Fruit fly (Drosophila melanogaster): ENCODE measurements around the gene CG14079.

Gene CG14079

DNA sequence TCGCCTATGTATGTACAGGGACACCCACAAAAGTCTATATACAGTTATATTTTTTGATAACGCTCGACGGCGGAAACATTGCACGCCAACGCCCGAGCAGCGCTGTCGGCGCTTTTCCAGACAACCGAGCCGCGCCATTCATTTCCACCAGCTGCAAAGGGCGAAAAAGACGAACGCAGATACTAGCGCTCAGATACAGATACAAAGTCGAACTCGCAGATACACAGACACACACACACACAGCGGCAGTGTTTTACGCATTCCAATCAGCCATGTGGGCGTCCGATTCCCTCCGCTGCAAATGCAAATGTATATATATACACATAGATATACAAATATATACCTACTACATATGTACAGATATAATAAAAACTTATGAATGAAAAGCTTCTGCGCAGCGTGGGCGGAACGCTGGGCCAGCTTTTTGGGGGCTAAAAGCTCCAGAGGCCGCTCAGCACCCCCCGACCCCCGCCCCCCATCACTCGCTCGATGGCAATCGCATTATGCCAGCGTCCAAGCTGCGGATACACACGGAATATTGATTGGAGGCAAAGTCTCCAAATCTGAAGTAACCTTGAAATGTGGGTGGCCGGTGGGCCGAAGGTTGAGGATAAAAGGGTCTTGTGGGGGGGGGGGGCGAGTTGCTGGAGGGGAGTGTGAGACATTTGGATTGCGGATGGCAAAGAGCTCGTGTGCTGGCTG, 6.2 kb upstream of the CG14079 start:
- TF ChIP-seq noc (tag; optimal IDR thresholded peaks at IDR 0.05) = no peak

- no peak for TF ChIP-seq noc (tag; optimal IDR thresholded peaks at IDR 0.05)
Measured at dm6 chr3L:19092125-19093058, 5.4 kb upstream of the CG14079 start, which contains the start of gene MESR6. TSS of gene MESR6 (plus strand) at chr3L:19092670.

dm6 chr3L:19096032-19096431, 1.8 kb upstream of the CG14079 start, which contains the start of gene CNPYb:
TSS of gene CNPYb (minus strand) at chr3L:19096217.
- TF ChIP-seq noc (tag; optimal IDR thresholded peaks at IDR 0.05) = no peak

dm6 chr3L:19097102-19097501, 697 bp upstream of the CG14079 start:
- no peak for TF ChIP-seq noc (tag; optimal IDR thresholded peaks at IDR 0.05)

DNA sequence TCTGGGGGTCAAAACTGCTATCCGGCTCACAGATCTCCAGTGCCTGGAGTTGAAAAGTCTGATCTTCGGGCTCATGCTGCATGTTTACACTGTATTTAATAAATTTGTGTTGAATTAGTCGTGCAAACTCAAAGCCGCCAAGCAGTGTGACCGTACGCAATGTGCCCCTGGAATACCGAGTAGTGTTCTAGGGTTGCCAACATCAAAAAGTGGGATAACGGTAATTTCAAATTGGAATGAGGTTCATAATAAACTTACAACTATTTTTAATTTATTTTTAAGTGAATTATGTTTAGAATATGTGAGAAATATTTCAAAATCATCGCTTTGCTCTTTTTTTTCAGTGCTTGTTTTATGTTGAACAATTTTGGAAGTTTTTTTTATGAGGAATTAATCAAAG, 2.4 kb downstream of the CG14079 start, which contains the start of gene Gem2:
Gene Gem2 (minus strand): TSS at position 176 of the 400 bp plus-strand sequence.
- no peak for TF ChIP-seq noc (tag; optimal IDR thresholded peaks at IDR 0.05)

- no peak for TF ChIP-seq noc (tag; optimal IDR thresholded peaks at IDR 0.05)
Measured at dm6 chr3L:19129565-19129964, 31.8 kb downstream of the CG14079 start, which contains the start of gene Spn75F. TSS of gene Spn75F (minus strand) at chr3L:19129665.

DNA sequence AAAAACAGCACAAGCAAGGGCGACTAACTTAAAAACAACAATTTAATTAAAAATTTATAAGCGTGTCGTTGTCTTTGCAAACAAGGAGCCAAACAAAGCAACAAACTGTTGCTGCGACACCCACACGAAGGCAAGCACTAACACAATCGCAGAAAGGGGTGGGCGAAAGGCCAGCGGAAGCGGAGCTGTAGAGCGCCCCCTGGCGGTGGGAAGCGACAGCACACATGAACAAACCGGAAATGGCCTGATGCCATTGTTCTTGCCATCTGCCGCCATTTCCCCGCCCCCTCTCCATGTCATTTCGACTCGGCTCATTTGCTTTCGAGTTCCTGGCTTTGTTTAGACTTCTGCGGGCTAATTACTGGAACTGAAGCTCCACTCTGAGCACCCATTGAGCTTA, 34.8 kb downstream of the CG14079 start:
- TF ChIP-seq noc (tag; optimal IDR thresholded peaks at IDR 0.05) = no peak

- no peak for TF ChIP-seq noc (tag; optimal IDR thresholded peaks at IDR 0.05)
Measured at dm6 chr3L:19138925-19139503, 41.2 kb downstream of the CG14079 start, which contains the start of gene CG14082. TSS of gene CG14082 (minus strand) at chr3L:19138975.

DNA sequence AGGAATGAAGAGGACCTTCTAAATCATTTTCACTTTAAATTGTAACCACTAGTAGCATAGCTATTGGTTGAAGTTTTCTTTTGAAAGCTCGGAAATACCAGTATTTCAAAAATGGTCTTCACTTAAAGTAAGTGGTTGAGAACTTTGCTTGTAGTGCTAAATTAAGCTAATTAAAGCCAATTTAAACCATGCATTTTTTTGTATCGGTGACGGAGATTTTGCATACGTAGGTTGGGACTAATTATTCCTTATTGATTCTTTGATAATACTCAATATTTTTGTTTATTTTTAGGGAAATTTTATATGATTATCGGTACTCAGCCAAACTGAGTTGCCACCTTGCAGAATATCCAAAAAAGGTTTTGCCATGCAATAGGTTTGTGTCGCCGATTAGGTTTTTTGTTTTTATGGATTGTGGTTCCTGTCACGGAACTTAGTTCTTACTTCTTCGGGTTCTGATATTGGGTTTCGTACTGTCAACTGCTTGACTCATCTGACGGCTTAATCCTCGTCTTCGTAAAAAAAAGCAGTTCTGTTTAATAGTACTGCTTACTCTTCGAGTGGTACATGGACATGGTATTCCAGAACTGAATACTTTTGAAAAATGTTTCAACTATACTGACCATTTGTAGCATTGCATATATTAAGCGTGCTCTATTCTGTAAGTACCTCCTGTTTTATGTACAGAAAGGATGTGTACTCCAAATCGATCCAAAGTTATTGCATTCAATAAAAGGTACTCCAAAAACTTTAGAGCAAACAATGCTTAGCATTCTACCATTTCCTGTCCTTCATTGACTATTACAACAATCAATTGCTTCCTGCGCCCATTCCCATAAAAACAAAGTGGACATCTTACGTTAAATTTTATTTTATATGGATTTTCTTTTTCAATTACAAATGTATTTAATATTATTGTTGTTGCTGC, 42.5 kb downstream of the CG14079 start:
- TF ChIP-seq noc (tag; optimal IDR thresholded peaks at IDR 0.05) = no peak

dm6 chr3L:19142587-19142986, 44.8 kb downstream of the CG14079 start:
- no peak for TF ChIP-seq noc (tag; optimal IDR thresholded peaks at IDR 0.05)

- TF ChIP-seq noc (tag; optimal IDR thresholded peaks at IDR 0.05) = no peak
Measured at dm6 chr3L:19143940-19144571, 46.3 kb downstream of the CG14079 start.

DNA sequence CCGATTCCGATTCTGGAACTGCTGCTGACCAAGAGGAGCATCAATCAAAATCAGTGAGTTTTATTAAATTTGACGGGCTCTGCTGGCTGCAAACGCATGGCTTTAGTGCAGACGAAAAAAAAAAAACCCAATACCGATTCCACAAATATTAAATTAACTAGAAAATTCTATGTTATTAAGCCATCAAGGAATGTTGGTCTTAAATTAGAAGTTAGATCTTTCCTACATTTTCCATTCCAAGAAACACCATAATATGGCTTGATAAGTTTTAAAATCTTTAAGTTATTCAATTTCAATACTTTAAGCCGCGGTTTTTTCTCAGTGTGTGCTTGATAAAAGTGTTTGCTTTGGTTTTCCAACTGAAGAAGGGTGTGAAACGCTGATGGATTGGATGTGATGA, 49.4 kb downstream of the CG14079 start:
- TF ChIP-seq noc (tag; optimal IDR thresholded peaks at IDR 0.05) = no peak
